Fruit fly (Drosophila melanogaster): ENCODE results near the gene CG33689.

CG33689 gene

DNA sequence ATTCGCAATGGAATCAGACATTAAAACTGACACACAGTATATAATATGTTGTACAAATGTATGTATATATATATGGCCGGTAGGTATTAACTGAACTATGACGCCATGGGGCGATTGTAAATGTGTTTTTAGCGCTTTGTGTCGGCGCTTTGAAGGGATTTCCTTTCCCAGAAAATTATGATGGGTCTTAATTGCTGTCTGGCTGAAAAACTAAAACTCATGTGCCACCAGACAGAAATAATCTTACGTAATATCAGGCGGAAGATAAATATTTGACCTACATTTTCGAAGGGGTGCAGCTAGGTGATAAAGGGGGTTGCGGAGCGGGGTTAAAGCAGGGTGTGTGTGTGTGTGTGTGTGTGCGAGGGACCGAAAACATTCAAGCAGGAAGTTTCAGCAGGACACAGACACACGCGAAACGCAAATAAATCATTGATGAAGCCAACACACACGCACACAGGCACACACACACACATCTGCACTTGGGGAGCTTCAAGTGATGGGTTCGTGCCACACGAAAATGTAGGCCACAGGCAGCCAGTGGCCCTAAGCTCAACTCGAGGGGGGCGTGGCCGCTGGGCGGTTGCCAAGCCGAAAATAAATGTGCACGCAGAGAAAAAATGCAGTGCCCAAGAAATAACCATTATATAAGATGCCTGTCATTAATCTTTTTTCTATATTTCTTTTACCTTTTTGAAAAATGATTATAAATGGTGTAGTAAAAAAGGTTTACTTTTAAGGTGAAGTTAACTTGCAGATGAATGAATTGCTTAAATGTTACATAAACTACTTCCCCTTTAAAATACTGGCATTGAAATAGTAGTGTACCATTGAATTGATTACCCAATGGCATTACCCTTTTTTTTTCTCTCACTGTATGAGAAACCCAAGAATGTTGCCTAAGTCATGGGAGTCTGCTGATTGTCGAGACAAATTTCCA is 42.5 kb upstream of the CG33689 start (continued):
- no peak for TF ChIP-seq Spps (tag; optimal IDR thresholded peaks at IDR 0.05)
- TF ChIP-seq CG1647 (GFP tag; optimal IDR thresholded peaks at IDR 0.05): peak; percentile 10
- TF ChIP-seq ab (GFP tag; optimal IDR thresholded peaks at IDR 0.05): no peak
- TF ChIP-seq CG32772 (GFP tag; IDR thresholded peaks at IDR 0.05): no peak
- TF ChIP-seq GATAe (GFP tag; conservative IDR thresholded peaks at IDR 0.05): no peak
- TF ChIP-seq CG17328 (GFP tag; IDR thresholded peaks at IDR 0.05): 0 out of 2 replicates have a peak, but pooled peaks have one; percentile 17
- no peak for TF ChIP-seq C15 (GFP tag; IDR thresholded peaks at IDR 0.05)
- peak; percentile 43 for TF ChIP-seq en (GFP tag; optimal IDR thresholded peaks at IDR 0.05)
- TF ChIP-seq CG1024 (GFP tag; IDR thresholded peaks at IDR 0.05): no peak
- TF ChIP-seq Neu2 (GFP tag; optimal IDR thresholded peaks at IDR 0.05; ENCODE audit: borderline replicate concordance): no peak
- no peak for TF ChIP-seq Hr39 (optimal IDR thresholded peaks at IDR 0.05)
- no peak for TF ChIP-seq CG3163 (GFP tag; optimal IDR thresholded peaks at IDR 0.05)
- no peak for TF ChIP-seq Atf6 (GFP tag; IDR thresholded peaks at IDR 0.05)
- peak; percentile 46 for TF ChIP-seq Hr3 (GFP tag; optimal IDR thresholded peaks at IDR 0.05)
- TF ChIP-seq crp (GFP tag; optimal IDR thresholded peaks at IDR 0.05): no peak
- no peak for TF ChIP-seq eyg (GFP tag; optimal IDR thresholded peaks at IDR 0.05)
- TF ChIP-seq E2f2 (GFP tag; IDR thresholded peaks at IDR 0.05): 0 out of 2 replicates have a peak, but pooled peaks have one; percentile 19
- no peak for TF ChIP-seq CG12104 (GFP tag; optimal IDR thresholded peaks at IDR 0.05)
- TF ChIP-seq CG17385 (GFP tag; optimal IDR thresholded peaks at IDR 0.05): peak; percentile 41
- no peak for TF ChIP-seq CG15696 (tag; optimal IDR thresholded peaks at IDR 0.05)
- peak; percentile 23 for TF ChIP-seq CHES-1-like (GFP tag; optimal IDR thresholded peaks at IDR 0.05)
- TF ChIP-seq CG6254 (GFP tag; optimal IDR thresholded peaks at IDR 0.05): peak; percentile 30
- peak; percentile 58 for TF ChIP-seq Oli (tag; optimal IDR thresholded peaks at IDR 0.05)
- no peak for TF ChIP-seq CG10543 (GFP tag; optimal IDR thresholded peaks at IDR 0.05)
- peak; percentile 4 for TF ChIP-seq CG15601 (tag; optimal IDR thresholded peaks at IDR 0.05)
- TF ChIP-seq CG3847 (GFP tag; IDR thresholded peaks at IDR 0.05): no peak; the same call in 1 of the 2 replicates
- peak; percentile 43 for TF ChIP-seq disco-r (GFP tag; optimal IDR thresholded peaks at IDR 0.05)
- 0 out of 2 replicates have a peak, but pooled peaks have one; percentile 22 for TF ChIP-seq Lim3 (GFP tag; IDR thresholded peaks at IDR 0.05)
- no peak for TF ChIP-seq CG6765 (GFP tag; optimal IDR thresholded peaks at IDR 0.05)
- TF ChIP-seq Ets65A (GFP tag): peak; percentile 90
- no peak for TF ChIP-seq NFAT (GFP tag; IDR thresholded peaks at IDR 0.05)
- no peak for TF ChIP-seq Hmx (GFP tag; optimal IDR thresholded peaks at IDR 0.05)
- TF ChIP-seq maf-S (GFP tag; optimal IDR thresholded peaks at IDR 0.05): peak; percentile 14
- peak; percentile 66 for TF ChIP-seq row (GFP tag; IDR thresholded peaks at IDR 0.05)
- TF ChIP-seq CG14860 (GFP tag; IDR thresholded peaks at IDR 0.05; ENCODE audit: partially characterized antibody): 0 out of 3 replicates have a peak, but pooled peaks have one; percentile 34
- TF ChIP-seq Dp (GFP tag; optimal IDR thresholded peaks at IDR 0.05): no peak
- peak; percentile 53 for TF ChIP-seq CG5245 (GFP tag; optimal IDR thresholded peaks at IDR 0.05)
- TF ChIP-seq toy (GFP tag; IDR thresholded peaks at IDR 0.05): no peak
- no peak for TF ChIP-seq pros (GFP tag; optimal IDR thresholded peaks at IDR 0.05)
- no peak for TF ChIP-seq repo (GFP tag; optimal IDR thresholded peaks at IDR 0.05)
- TF ChIP-seq CG8359 (GFP tag; optimal IDR thresholded peaks at IDR 0.05; ENCODE audit: borderline replicate concordance): no peak
- TF ChIP-seq CG3407 (GFP tag; optimal IDR thresholded peaks at IDR 0.05): peak; percentile 37
- no peak for TF ChIP-seq zen (tag; optimal IDR thresholded peaks at IDR 0.05)
- TF ChIP-seq CG2202 (tag; optimal IDR thresholded peaks at IDR 0.05): no peak
- TF ChIP-seq CG7839 (tag; optimal IDR thresholded peaks at IDR 0.05): peak; percentile 74
- no peak for TF ChIP-seq gcm2 (GFP tag; optimal IDR thresholded peaks at IDR 0.05)
- peak; percentile 52 for TF ChIP-seq CG8388 (GFP tag; optimal IDR thresholded peaks at IDR 0.05)
- no peak for TF ChIP-seq CG7786 (GFP tag; optimal IDR thresholded peaks at IDR 0.05)
- TF ChIP-seq Bdp1 (GFP tag; optimal IDR thresholded peaks at IDR 0.05): peak; percentile 20
